Worm (Caenorhabditis elegans) whole organism, young adult: ENCODE results near the gene F10C2.7.

Experiments
- akir-1 ChIP-seq: fragments of 200-800 bp; sonication (Bioruptor generic); optimal IDR thresholded peaks from 2 replicates; lab custom pipeline; 2018; ENCODE audit warnings: mild to moderate bottlenecking, missing genetic modification characterization, moderate library complexity, missing compliant biosample characterization
- ama-1 ChIP-seq, 3 experiments: fragments of 150-350 bp in 1 of 3; sonication (generic microtip) in 2 of 3; optimal IDR thresholded peaks; 2 replicates each; lab custom pipeline; 2014 to 2018; ENCODE audit warnings: missing biosample characterization in 2 of 3, missing genetic modification characterization in 2 of 3, missing genetic modification reagents in 2 of 3
- ceh-58 ChIP-seq: fragments of 200-800 bp; sonication (Bioruptor generic); IDR thresholded peaks from 2 replicates; pipeline ENCODE4 v1.3.6; 2022; ENCODE audit warnings: missing genetic modification characterization, missing compliant biosample characterization
- die-1 ChIP-seq: sonication (generic microtip); optimal IDR thresholded peaks from 2 replicates; lab custom pipeline; 2016; ENCODE audit warnings: missing genotype, mild to moderate bottlenecking, missing genetic modification characterization, missing compliant biosample characterization
- egrh-3 ChIP-seq: fragments of 200-800 bp; sonication (Bioruptor generic); IDR thresholded peaks from 2 replicates; pipeline ENCODE4 v1.3.6; 2022; ENCODE audit warnings: missing genetic modification reagents, missing genetic modification characterization, missing compliant biosample characterization
- ekl-4 ChIP-seq: fragments of 200-800 bp; sonication (Bioruptor generic); IDR thresholded peaks from 2 replicates; pipeline ENCODE4 v1.3.6; 2022; ENCODE audit warnings: missing genetic modification reagents, missing genetic modification characterization, missing compliant biosample characterization
- him-1 ChIP-seq: sonication (generic microtip); optimal IDR thresholded peaks from 2 replicates; lab custom pipeline; 2016; ENCODE audit warnings: missing genotype, missing genetic modification reagents, missing genetic modification characterization, missing compliant biosample characterization
- hrde-1 ChIP-seq: sonication (generic microtip); optimal IDR thresholded peaks from 2 replicates; lab custom pipeline; 2016; ENCODE audit warnings: missing genetic modification characterization, mild to moderate bottlenecking, missing compliant biosample characterization, moderate library complexity, missing genotype, missing genetic modification reagents, borderline replicate concordance
- mcd-1 ChIP-seq: fragments of 200-800 bp; sonication (Bioruptor generic); IDR thresholded peaks from 2 replicates; pipeline ENCODE4 v1.3.6; 2022; ENCODE audit warnings: missing genetic modification reagents, missing genetic modification characterization, missing compliant biosample characterization
- pbrm-1 ChIP-seq: fragments of 200-800 bp; sonication (Bioruptor generic); IDR thresholded peaks from 2 replicates; pipeline ENCODE4 v1.3.6; 2022; ENCODE audit warnings: missing genetic modification reagents, missing genetic modification characterization, missing compliant biosample characterization
- pha-4 ChIP-seq: fragments of 150-350 bp; sonication (generic microtip); optimal IDR thresholded peaks from 2 replicates; lab custom pipeline; 2014; ENCODE audit warnings: missing biosample characterization, missing genetic modification reagents, missing genetic modification characterization
- snpc-4 ChIP-seq, 5 experiments: fragments of 150-350 bp in 1 of 5; sonication (generic microtip) in 4 of 5; optimal IDR thresholded peaks; 2 replicates each; lab custom pipeline; 2014 to 2018; ENCODE audit warnings: missing genetic modification characterization in 5 of 5, missing biosample characterization in 3 of 5, antibody characterized with exemption in 2 of 5, mild to moderate bottlenecking in 2 of 5, missing compliant biosample characterization in 2 of 5, missing genotype in 2 of 5, moderate library complexity in 2 of 5, missing genetic modification reagents in 1 of 5
- unc-130 ChIP-seq: sonication (generic microtip); optimal IDR thresholded peaks from 2 replicates; lab custom pipeline; 2016; ENCODE audit warnings: missing genetic modification reagents, missing genetic modification characterization, missing compliant biosample characterization
- unc-62 ChIP-seq: fragments of 150-350 bp; optimal IDR thresholded peaks from 2 replicates; lab custom pipeline; 2014; ENCODE audit warnings: missing biosample characterization, missing genetic modification reagents, missing genetic modification characterization

DNA sequence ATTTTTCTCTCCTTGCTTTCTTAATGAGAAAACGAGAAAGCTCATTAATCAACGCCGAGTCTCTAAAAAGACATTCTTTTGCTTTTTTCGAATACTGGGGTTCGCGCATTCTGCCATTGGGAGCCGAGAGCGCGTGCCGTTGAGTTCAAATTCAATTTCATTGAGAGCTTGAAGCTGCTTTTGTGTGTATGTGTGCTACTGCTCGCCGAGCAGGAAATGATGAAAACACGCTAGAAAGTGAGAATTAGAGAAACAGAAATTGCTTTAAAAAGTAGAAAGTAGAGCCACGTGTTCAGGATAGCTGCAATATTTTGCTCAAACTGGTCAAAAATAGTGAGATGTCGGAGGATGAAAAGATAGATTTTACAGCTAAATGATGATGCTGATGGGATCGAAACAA, 28.0 kb upstream of the F10C2.7 start:
- TF ChIP-seq egrh-3 (GFP tag; lab: Robert Waterston, UW) (no peak), snpc-4 (GFP tag; optimal IDR thresholded peaks at IDR 0.05; lab: Kevin White, UChicago) (no peak), snpc-4 (tag; optimal IDR thresholded peaks at IDR 0.05; lab: Kevin White, UChicago) (no peak), him-1 (tag; lab: Kevin White, UChicago) (no peak), mcd-1 (GFP tag; lab: Robert Waterston, UW) (no peak), ekl-4 (GFP tag; lab: Robert Waterston, UW) (no peak), ama-1 (optimal IDR thresholded peaks at IDR 0.05; lab: Kevin White, UChicago) (no peak), ama-1 (GFP tag; optimal IDR thresholded peaks at IDR 0.05; lab: Kevin White, UChicago) (no peak), unc-62 (GFP tag; lab: Kevin White, UChicago) (no peak), ceh-58 (GFP tag; lab: Robert Waterston, UW) (no peak), akir-1 (no peak), unc-130 (GFP tag; lab: Kevin White, UChicago) (no peak), die-1 (no peak), hrde-1 (tag; lab: Kevin White, UChicago) (no peak), pbrm-1 (GFP tag; lab: Robert Waterston, UW) (no peak), pha-4 (tag; lab: Kevin White, UChicago) (no peak)
